Worm (Caenorhabditis elegans): ENCODE results near the gene F38B7.17.

DNA sequence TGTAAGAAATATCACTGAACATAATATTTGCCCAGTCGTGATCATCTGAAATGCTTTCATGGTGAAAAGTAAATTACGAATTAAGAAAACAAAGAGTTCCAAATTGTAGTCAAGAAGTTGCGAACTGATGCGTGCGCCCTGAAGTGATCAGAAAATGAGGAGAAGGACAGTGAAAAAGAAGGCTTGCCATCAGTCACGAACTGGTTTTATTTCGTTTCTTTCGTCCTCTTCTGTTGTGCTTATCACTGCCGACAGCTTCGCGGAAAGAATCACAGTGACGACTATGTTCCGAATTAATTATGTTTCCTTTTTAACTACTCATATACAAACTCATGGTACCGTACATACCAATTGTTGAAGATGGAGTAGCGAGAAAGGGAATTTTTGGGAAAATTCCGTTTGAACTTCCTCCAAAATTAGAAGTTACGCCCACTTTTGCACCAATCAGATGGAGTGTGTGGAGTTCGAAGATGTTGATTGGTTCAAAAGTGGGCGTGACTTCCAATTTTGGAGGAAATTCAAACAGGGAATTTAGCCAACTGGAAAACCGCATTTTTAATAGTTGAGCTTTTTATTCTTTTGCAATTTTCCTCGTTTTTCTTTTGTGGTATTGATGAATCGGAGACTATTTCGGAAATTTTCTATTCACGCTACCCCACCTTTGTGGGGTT is 45.5 kb downstream of the F38B7.17 start, which contains the start of gene C55A6.12:
- TF ChIP-seq him-1 (tag; optimal IDR thresholded peaks at IDR 0.05) (no peak), dao-5 (tag; optimal IDR thresholded peaks at IDR 0.05) (no peak), W03F9.2 (tag; optimal IDR thresholded peaks at IDR 0.05) (no peak)
